Worm (Caenorhabditis elegans) whole organism, L4 larva: ENCODE data around the gene K07C11.10.

Experiments used
- F10B5.3 ChIP-seq: sonication (generic microtip); optimal IDR thresholded peaks from 2 replicates; lab custom pipeline; 2016; ENCODE audit warnings: mild to moderate bottlenecking, missing genetic modification characterization, missing compliant biosample characterization
- F26F4.8 ChIP-seq: fragments of 200-800 bp; sonication (Bioruptor generic); conservative IDR thresholded peaks from 2 replicates; pipeline ENCODE4 v1.3.6; 2022; ENCODE audit warnings: missing genetic modification characterization, missing compliant biosample characterization
- F44E2.7 ChIP-seq: fragments of 200-800 bp; sonication (Bioruptor generic); IDR thresholded peaks from 2 replicates; pipeline ENCODE4 v2.1.2; 2022; ENCODE audit warnings: missing genetic modification characterization, missing compliant biosample characterization
- F49E8.2 ChIP-seq: sonication (generic microtip); optimal IDR thresholded peaks from 2 replicates; lab custom pipeline; 2016; ENCODE audit warnings: missing compliant biosample characterization, mild to moderate bottlenecking, missing genetic modification characterization, borderline replicate concordance
- R02D3.7 ChIP-seq: fragments of 150-350 bp; sonication (generic microtip); optimal IDR thresholded peaks from 3 replicates; lab custom pipeline; 2014; ENCODE audit warnings: missing biosample characterization, missing genetic modification characterization
- T26A8.4 ChIP-seq: fragments of 200-800 bp; sonication (Bioruptor generic); IDR thresholded peaks from 2 replicates; pipeline ENCODE4 v1.3.6; 2022; ENCODE audit warnings: missing genetic modification characterization, missing compliant biosample characterization
- Y48G9A.11 ChIP-seq: fragments of 200-800 bp; sonication (Bioruptor generic); IDR thresholded peaks from 2 replicates; pipeline ENCODE4 v1.3.6; 2022; ENCODE audit warnings: missing genetic modification reagents, missing genetic modification characterization, missing compliant biosample characterization
- ZK337.2 ChIP-seq: fragments of 200-800 bp; sonication (Bioruptor generic); IDR thresholded peaks from 2 replicates; pipeline ENCODE4 v1.3.6; 2022; ENCODE audit warnings: missing genetic modification reagents, missing genetic modification characterization, missing compliant biosample characterization
- aha-1 ChIP-seq: fragments of 150-350 bp; peaks from one replicate; lab custom pipeline; 2014; ENCODE audit warnings: missing biosample characterization, missing genetic modification characterization
- ama-1 ChIP-seq: fragments of 150-350 bp; optimal IDR thresholded peaks from 2 replicates; lab custom pipeline; 2014; ENCODE audit warnings: inconsistent platforms, mixed read lengths
- ceh-28 ChIP-seq: fragments of 150-350 bp; optimal IDR thresholded peaks from 2 replicates; lab custom pipeline; 2014; ENCODE audit warnings: missing biosample characterization, missing genetic modification reagents, missing genetic modification characterization
- ceh-44 ChIP-seq: fragments of 200-800 bp; sonication (Bioruptor generic); IDR thresholded peaks from 2 replicates; pipeline ENCODE4 v1.3.6; 2022; ENCODE audit warnings: missing genetic modification reagents, missing genetic modification characterization, missing compliant biosample characterization
- ceh-62 ChIP-seq: sonication (generic microtip); optimal IDR thresholded peaks from 2 replicates; lab custom pipeline; 2017; ENCODE audit warnings: missing biosample characterization, missing genetic modification characterization
- ceh-82 ChIP-seq: sonication (generic microtip); optimal IDR thresholded peaks from 2 replicates; lab custom pipeline; 2017; ENCODE audit warnings: missing biosample characterization, missing genetic modification characterization
- ces-1 ChIP-seq: fragments of 150-350 bp; sonication (generic microtip); optimal IDR thresholded peaks from 4 replicates; lab custom pipeline; 2014; ENCODE audit warnings: missing biosample characterization, missing genetic modification reagents, missing genetic modification characterization
- cey-2 ChIP-seq: sonication (generic microtip); optimal IDR thresholded peaks from 3 replicates; lab custom pipeline; 2017; ENCODE audit warnings: missing genetic modification characterization, mild to moderate bottlenecking, missing compliant biosample characterization, antibody characterized with exemption, borderline replicate concordance; ENCODE audit not compliant: insufficient read depth
- daf-16 ChIP-seq, 3 experiments: sonication (generic microtip); optimal IDR thresholded peaks; 2 replicates each; lab custom pipeline; 2016 to 2017; ENCODE audit warnings: missing genetic modification characterization in 3 of 3, missing genetic modification reagents in 3 of 3, mild to moderate bottlenecking in 2 of 3, missing compliant biosample characterization in 2 of 3, missing biosample characterization in 1 of 3, moderate library complexity in 1 of 3
- daf-8 ChIP-seq: fragments of 200-800 bp; sonication (Bioruptor generic); IDR thresholded peaks from 2 replicates; pipeline ENCODE4 v1.3.6; 2022; ENCODE audit warnings: missing genetic modification characterization, missing compliant biosample characterization
- dmd-6 ChIP-seq: fragments of 200-800 bp; sonication (Bioruptor generic); IDR thresholded peaks from 2 replicates; pipeline ENCODE4 v1.3.6; 2022; ENCODE audit warnings: missing genetic modification reagents, missing genetic modification characterization, missing compliant biosample characterization
- dmd-8 ChIP-seq: fragments of 200-800 bp; sonication (Bioruptor generic); IDR thresholded peaks from 2 replicates; pipeline ENCODE4 v1.3.6; 2022; ENCODE audit warnings: missing genetic modification characterization, missing compliant biosample characterization
- duxl-1 ChIP-seq: sonication (generic microtip); optimal IDR thresholded peaks from 2 replicates; lab custom pipeline; 2016; ENCODE audit warnings: mild to moderate bottlenecking, missing genetic modification characterization, moderate library complexity, missing compliant biosample characterization; ENCODE audit not compliant: poor library complexity
- egl-43 ChIP-seq: fragments of 200-800 bp; sonication (Bioruptor generic); IDR thresholded peaks from 2 replicates; pipeline ENCODE4 v1.3.6; 2022; ENCODE audit warnings: missing genetic modification reagents, missing genetic modification characterization, missing compliant biosample characterization
- fkh-10 ChIP-seq: fragments of 150-350 bp; optimal IDR thresholded peaks from 2 replicates; lab custom pipeline; 2014; ENCODE audit warnings: missing biosample characterization, missing genetic modification reagents, missing genetic modification characterization
- fos-1 ChIP-seq: fragments of 150-350 bp; optimal IDR thresholded peaks from 2 replicates; lab custom pipeline; 2014; ENCODE audit warnings: missing biosample characterization, missing genetic modification characterization
- hlh-30 ChIP-seq: sonication (generic microtip); optimal IDR thresholded peaks from 2 replicates; lab custom pipeline; 2017; ENCODE audit warnings: antibody characterized with exemption, mild to moderate bottlenecking, missing genetic modification characterization, missing compliant biosample characterization; ENCODE audit not compliant: insufficient read depth
- hmg-1.1 ChIP-seq: fragments of 200-800 bp; sonication (Bioruptor generic); IDR thresholded peaks from 2 replicates; pipeline ENCODE4 v1.3.6; 2022; ENCODE audit warnings: missing genetic modification reagents, missing genetic modification characterization, missing compliant biosample characterization
- lim-7 ChIP-seq: fragments of 200-800 bp; sonication (Bioruptor generic); IDR thresholded peaks from 2 replicates; pipeline ENCODE4 v1.3.6; 2022; ENCODE audit warnings: missing genetic modification characterization, missing compliant biosample characterization
- lin-1 ChIP-seq: fragments of 200-800 bp; sonication (Bioruptor generic); IDR thresholded peaks from 2 replicates; pipeline ENCODE4 v1.3.6; 2022; ENCODE audit warnings: missing genetic modification reagents, missing genetic modification characterization, missing compliant biosample characterization
- madf-5 ChIP-seq, 2 experiments: fragments of 200-800 bp; sonication (Bioruptor generic); IDR thresholded peaks; 2 replicates each; pipeline ENCODE4 v1.3.6; 2022; ENCODE audit warnings: missing compliant biosample characterization in 2 of 2, missing genetic modification characterization in 2 of 2
- madf-9 ChIP-seq: fragments of 200-800 bp; sonication (Bioruptor generic); conservative IDR thresholded peaks from 2 replicates; pipeline ENCODE4 v1.3.6; 2022; ENCODE audit warnings: missing genetic modification reagents, missing genetic modification characterization, missing compliant biosample characterization
- mdl-1 ChIP-seq, 2 experiments: fragments of 150-350 bp in 1 of 2; sonication (generic microtip) in 1 of 2; optimal IDR thresholded peaks; 2 replicates each; lab custom pipeline; 2014 to 2017; ENCODE audit warnings: missing biosample characterization in 2 of 2, missing genetic modification characterization in 2 of 2
- mep-1 ChIP-seq: fragments of 150-350 bp; sonication (generic microtip); optimal IDR thresholded peaks from 3 replicates; lab custom pipeline; 2014; ENCODE audit warnings: missing biosample characterization, missing genetic modification characterization
- mes-2 ChIP-seq: sonication (generic microtip); optimal IDR thresholded peaks from 2 replicates; lab custom pipeline; 2016; ENCODE audit warnings: missing genotype, mild to moderate bottlenecking, missing genetic modification characterization, missing compliant biosample characterization; ENCODE audit not compliant: poor library complexity, severe bottlenecking
- mxl-3 ChIP-seq: fragments of 200-800 bp; sonication (Bioruptor generic); optimal IDR thresholded peaks from 2 replicates; lab custom pipeline; 2018; ENCODE audit warnings: mild to moderate bottlenecking, missing genetic modification characterization, missing compliant biosample characterization
- nhr-102 ChIP-seq: sonication (generic microtip); optimal IDR thresholded peaks from 2 replicates; lab custom pipeline; 2016; ENCODE audit warnings: mild to moderate bottlenecking, missing genetic modification characterization, moderate library complexity, missing compliant biosample characterization
- nhr-25 ChIP-seq: sonication (generic microtip); optimal IDR thresholded peaks from 2 replicates; lab custom pipeline; 2017; ENCODE audit warnings: missing genetic modification characterization, mild to moderate bottlenecking, missing compliant biosample characterization, antibody characterized with exemption, moderate library complexity, borderline replicate concordance; ENCODE audit not compliant: insufficient read depth
- nhr-77 ChIP-seq: fragments of 150-350 bp; optimal IDR thresholded peaks from 2 replicates; lab custom pipeline; 2014; ENCODE audit warnings: missing biosample characterization, missing genetic modification characterization
- pha-4 ChIP-seq, 2 experiments: fragments of 150-350 bp in 1 of 2; fragments of 200-800 bp in 1 of 2; sonication (Bioruptor generic) in 1 of 2; IDR thresholded peaks in 1 of 2; optimal IDR thresholded peaks in 1 of 2; 2 replicates each; pipeline versions ENCODE4 v1.3.6 to Lab custom; 2014 to 2022; ENCODE audit warnings: missing genetic modification characterization in 2 of 2, missing genetic modification reagents in 2 of 2, missing biosample characterization in 1 of 2, missing compliant biosample characterization in 1 of 2
- pqm-1 ChIP-seq: sonication (generic microtip); optimal IDR thresholded peaks from 2 replicates; lab custom pipeline; 2017; ENCODE audit warnings: missing biosample characterization, missing genetic modification characterization
- saeg-2 ChIP-seq: fragments of 200-800 bp; sonication (Bioruptor generic); IDR thresholded peaks from 2 replicates; pipeline ENCODE4 v1.3.6; 2022; ENCODE audit warnings: missing genetic modification reagents, missing genetic modification characterization, missing compliant biosample characterization
- set-16 ChIP-seq: fragments of 200-800 bp; sonication (Bioruptor generic); IDR thresholded peaks from 2 replicates; pipeline ENCODE4 v1.3.6; 2022; ENCODE audit warnings: missing genetic modification reagents, missing genetic modification characterization, missing compliant biosample characterization
- snpc-1.2 ChIP-seq: fragments of 200-800 bp; sonication (Bioruptor generic); IDR thresholded peaks from 2 replicates; pipeline ENCODE4 v1.3.6; 2022; ENCODE audit warnings: missing genetic modification reagents, missing genetic modification characterization, missing compliant biosample characterization
- snpc-4 ChIP-seq: fragments of 150-350 bp; optimal IDR thresholded peaks from 2 replicates; lab custom pipeline; 2014; ENCODE audit warnings: missing biosample characterization, missing genetic modification characterization
- spr-3 ChIP-seq: fragments of 200-800 bp; sonication (Bioruptor generic); optimal IDR thresholded peaks from 2 replicates; lab custom pipeline; 2018; ENCODE audit warnings: mild to moderate bottlenecking, missing genetic modification characterization, missing compliant biosample characterization
- tag-97 ChIP-seq: fragments of 200-800 bp; sonication (Bioruptor generic); IDR thresholded peaks from 2 replicates; pipeline ENCODE4 v1.3.6; 2022; ENCODE audit warnings: missing genetic modification characterization, missing compliant biosample characterization
- tra-1 ChIP-seq: fragments of 200-800 bp; sonication (Bioruptor generic); IDR thresholded peaks from 2 replicates; pipeline ENCODE4 v1.3.6; 2022; ENCODE audit warnings: missing genetic modification reagents, missing genetic modification characterization, missing compliant biosample characterization
- vab-7 ChIP-seq: fragments of 200-800 bp; sonication (Bioruptor generic); IDR thresholded peaks from 2 replicates; pipeline ENCODE4 v1.3.6; 2022; ENCODE audit warnings: missing genetic modification reagents, missing genetic modification characterization, missing compliant biosample characterization
- ztf-11 ChIP-seq: fragments of 150-350 bp; optimal IDR thresholded peaks from 2 replicates; lab custom pipeline; 2014; ENCODE audit warnings: missing biosample characterization, missing genetic modification characterization

K07C11.10 gene

ce11 chrV:8230056-8230455, 3.3 kb upstream of the K07C11.10 start:
- TF ChIP-seq duxl-1 (tag; lab: Kevin White, UChicago): peak; percentile 6
- TF ChIP-seq mxl-3: peak; percentile 18
- TF ChIP-seq F10B5.3: no peak
- TF ChIP-seq cey-2 (tag; lab: Kevin White, UChicago): no peak
- TF ChIP-seq spr-3: no peak
- TF ChIP-seq nhr-102 (tag; lab: Kevin White, UChicago): no peak
- no peak for TF ChIP-seq mep-1
- TF ChIP-seq dmd-6 (GFP tag; lab: Robert Waterston, UW): peak; percentile 52
- TF ChIP-seq ztf-11: no peak
- peak; percentile 47; the same call in 1 of the 2 replicates for TF ChIP-seq T26A8.4
- no peak for TF ChIP-seq mdl-1 (tag; optimal IDR thresholded peaks at IDR 0.05; lab: Kevin White, UChicago)
- no peak for TF ChIP-seq ceh-82 (tag; lab: Kevin White, UChicago)
- no peak for TF ChIP-seq pha-4 (GFP tag; IDR thresholded peaks at IDR 0.05; lab: Robert Waterston, UW)
- no peak for TF ChIP-seq pha-4 (tag; optimal IDR thresholded peaks at IDR 0.05; lab: Kevin White, UChicago)
- TF ChIP-seq fkh-10 (GFP tag; lab: Kevin White, UChicago): no peak
- peak; percentile 64 for TF ChIP-seq mes-2 (tag; lab: Kevin White, UChicago)
- 0 out of 2 replicates have a peak, but pooled peaks have one; percentile 35 for TF ChIP-seq madf-9 (GFP tag; lab: Robert Waterston, UW)
- no peak for TF ChIP-seq ama-1 (lab: Kevin White, UChicago)
- TF ChIP-seq hmg-1.1 (GFP tag; lab: Robert Waterston, UW): 0 out of 2 replicates have a peak, but pooled peaks have one; percentile 29
- TF ChIP-seq nhr-25 (tag; lab: Kevin White, UChicago): no peak
- no peak for TF ChIP-seq tag-97 (GFP tag; lab: Robert Waterston, UW)
- TF ChIP-seq lin-1 (GFP tag; lab: Robert Waterston, UW): no peak
- TF ChIP-seq lim-7 (GFP tag; lab: Robert Waterston, UW): peak; percentile 77
- peak; percentile 0 for TF ChIP-seq hlh-30 (tag; lab: Kevin White, UChicago)
- TF ChIP-seq ceh-28 (tag; lab: Kevin White, UChicago): no peak
- no peak for TF ChIP-seq fos-1 (tag; lab: Kevin White, UChicago)
- no peak for TF ChIP-seq F44E2.7 (GFP tag; lab: Robert Waterston, UW)
- no peak for TF ChIP-seq Y48G9A.11
- peak; percentile 26; the same call in 1 of the 2 replicates for TF ChIP-seq ZK337.2 (GFP tag; lab: Robert Waterston, UW)
- TF ChIP-seq aha-1 (tag; lab: Kevin White, UChicago): peak; percentile 54
- TF ChIP-seq vab-7 (GFP tag; lab: Robert Waterston, UW): peak; percentile 60; the same call in 1 of the 2 replicates
- no peak for TF ChIP-seq nhr-77 (tag; lab: Kevin White, UChicago)
- TF ChIP-seq daf-8 (GFP tag; lab: Robert Waterston, UW): no peak
- no peak for TF ChIP-seq saeg-2 (GFP tag; lab: Robert Waterston, UW)
- 0 out of 2 replicates have a peak, but pooled peaks have one; percentile 32 for TF ChIP-seq dmd-8 (GFP tag; lab: Robert Waterston, UW)
- 0 out of 2 replicates have a peak, but pooled peaks have one; percentile 54 for TF ChIP-seq tra-1
- TF ChIP-seq ceh-44 (GFP tag; lab: Robert Waterston, UW): peak; percentile 53; the same call in 1 of the 2 replicates
- peak; percentile 75 for TF ChIP-seq egl-43 (GFP tag; lab: Robert Waterston, UW)
- no peak for TF ChIP-seq pqm-1 (tag; lab: Kevin White, UChicago)
- no peak for TF ChIP-seq set-16 (GFP tag; lab: Robert Waterston, UW)
- TF ChIP-seq madf-5 (GFP tag; IDR thresholded peaks at IDR 0.05; lab: Robert Waterston, UW): 0 out of 4 replicates have a peak, but pooled peaks have one; percentile 38
- no peak for TF ChIP-seq daf-16 (GFP tag; optimal IDR thresholded peaks at IDR 0.05; lab: Kevin White, UChicago)
- TF ChIP-seq daf-16 (tag; optimal IDR thresholded peaks at IDR 0.05; lab: Kevin White, UChicago): peak; percentile 33
- peak; percentile 55 for TF ChIP-seq snpc-4
- peak; percentile 32; the same call in 1 of the 2 replicates for TF ChIP-seq snpc-1.2
- no peak for TF ChIP-seq F49E8.2 (tag; lab: Kevin White, UChicago)
- TF ChIP-seq ceh-62 (tag; lab: Kevin White, UChicago): no peak
- TF ChIP-seq F26F4.8 (GFP tag; lab: Robert Waterston, UW): 0 out of 2 replicates have a peak, but pooled peaks have one; percentile 21
- TF ChIP-seq R02D3.7 (tag; lab: Kevin White, UChicago): no peak
- no peak for TF ChIP-seq ces-1 (GFP tag; lab: Kevin White, UChicago)
